Worm (Caenorhabditis elegans): Measurements from ENCODE around the gene R13H4.2.

The R13H4.2 gene

ce11 chrV:11859082-11859858, 23.1 kb downstream of the R13H4.2 start (continued):
- TF ChIP-seq somi-1 (GFP tag; optimal IDR thresholded peaks at IDR 0.05) (peak; percentile 52), lin-40 (tag; optimal IDR thresholded peaks at IDR 0.05) (peak; percentile 47), rec-8 (tag; optimal IDR thresholded peaks at IDR 0.05) (no peak), B0261.1 (tag; optimal IDR thresholded peaks at IDR 0.05) (no peak), ztf-6 (GFP tag; IDR thresholded peaks at IDR 0.05) (no peak), ets-4 (GFP tag; optimal IDR thresholded peaks at IDR 0.05) (peak; percentile 5), mxl-1 (tag; optimal IDR thresholded peaks at IDR 0.05) (no peak), lsy-27 (tag; optimal IDR thresholded peaks at IDR 0.05; ENCODE audit: borderline replicate concordance, insufficient read depth) (no peak), snpc-4 (GFP tag; optimal IDR thresholded peaks at IDR 0.05) (no peak), snpc-4 (tag; optimal IDR thresholded peaks at IDR 0.05) (no peak), snpc-3.4 (tag; optimal IDR thresholded peaks at IDR 0.05) (no peak), nhr-90 (tag; optimal IDR thresholded peaks at IDR 0.05) (no peak), C06A6.2 (GFP tag; conservative IDR thresholded peaks at IDR 0.05) (no peak), chd-7 (tag; optimal IDR thresholded peaks at IDR 0.05) (peak; percentile 7), mes-4 (tag; optimal IDR thresholded peaks at IDR 0.05) (no peak), lin-26 (GFP tag; IDR thresholded peaks at IDR 0.05) (no peak), die-1 (tag; optimal IDR thresholded peaks at IDR 0.05) (peak; percentile 33), efl-1 (GFP tag; optimal IDR thresholded peaks at IDR 0.05) (no peak), zfh-2 (GFP tag; conservative IDR thresholded peaks at IDR 0.05) (no peak), madf-10 (tag; optimal IDR thresholded peaks at IDR 0.05) (no peak), hlh-26 (GFP tag; conservative IDR thresholded peaks at IDR 0.05) (no peak), Y67H2A.10 (GFP tag; conservative IDR thresholded peaks at IDR 0.05) (no peak), zim-3 (tag; optimal IDR thresholded peaks at IDR 0.05) (no peak), sdz-38 (tag; optimal IDR thresholded peaks at IDR 0.05) (no peak), hlh-12 (tag; optimal IDR thresholded peaks at IDR 0.05) (no peak), F37B4.10 (GFP tag; IDR thresholded peaks at IDR 0.05) (no peak), snpc-1.3 (tag; optimal IDR thresholded peaks at IDR 0.05; ENCODE audit: insufficient read depth) (no peak), nhr-27 (tag; optimal IDR thresholded peaks at IDR 0.05) (no peak), ceh-40 (GFP tag; IDR thresholded peaks at IDR 0.05) (no peak), T26A5.8 (tag; optimal IDR thresholded peaks at IDR 0.05) (no peak), lir-1 (GFP tag; conservative IDR thresholded peaks at IDR 0.05) (no peak), egl-44 (GFP tag; IDR thresholded peaks at IDR 0.05) (no peak), F39B2.1 (GFP tag; IDR thresholded peaks at IDR 0.05) (no peak), madf-8 (GFP tag; conservative IDR thresholded peaks at IDR 0.05) (no peak), ztf-25 (GFP tag; IDR thresholded peaks at IDR 0.05) (no peak), let-526 (GFP tag; IDR thresholded peaks at IDR 0.05) (no peak), F55B11.4 (tag; optimal IDR thresholded peaks at IDR 0.05; ENCODE audit: borderline replicate concordance, insufficient read depth) (no peak), mcd-1 (GFP tag; IDR thresholded peaks at IDR 0.05) (no peak), ceh-100 (GFP tag; IDR thresholded peaks at IDR 0.05) (no peak), ceh-91 (GFP tag; IDR thresholded peaks at IDR 0.05) (no peak), snpc-1.1 (tag; optimal IDR thresholded peaks at IDR 0.05; ENCODE audit: insufficient read depth) (no peak), K11D2.4 (GFP tag; IDR thresholded peaks at IDR 0.05) (peak; percentile 56; the same call in 1 of the 2 replicates), dpff-1 (tag; optimal IDR thresholded peaks at IDR 0.05) (no peak), fkh-3 (tag; optimal IDR thresholded peaks at IDR 0.05) (no peak), bed-2 (GFP tag; IDR thresholded peaks at IDR 0.05) (no peak), F10E7.11 (tag; optimal IDR thresholded peaks at IDR 0.05) (no peak), let-607 (tag; optimal IDR thresholded peaks at IDR 0.05) (no peak)
